Fruit fly (Drosophila melanogaster): Measurements from ENCODE around the gene kuz.

kuz gene

DNA sequence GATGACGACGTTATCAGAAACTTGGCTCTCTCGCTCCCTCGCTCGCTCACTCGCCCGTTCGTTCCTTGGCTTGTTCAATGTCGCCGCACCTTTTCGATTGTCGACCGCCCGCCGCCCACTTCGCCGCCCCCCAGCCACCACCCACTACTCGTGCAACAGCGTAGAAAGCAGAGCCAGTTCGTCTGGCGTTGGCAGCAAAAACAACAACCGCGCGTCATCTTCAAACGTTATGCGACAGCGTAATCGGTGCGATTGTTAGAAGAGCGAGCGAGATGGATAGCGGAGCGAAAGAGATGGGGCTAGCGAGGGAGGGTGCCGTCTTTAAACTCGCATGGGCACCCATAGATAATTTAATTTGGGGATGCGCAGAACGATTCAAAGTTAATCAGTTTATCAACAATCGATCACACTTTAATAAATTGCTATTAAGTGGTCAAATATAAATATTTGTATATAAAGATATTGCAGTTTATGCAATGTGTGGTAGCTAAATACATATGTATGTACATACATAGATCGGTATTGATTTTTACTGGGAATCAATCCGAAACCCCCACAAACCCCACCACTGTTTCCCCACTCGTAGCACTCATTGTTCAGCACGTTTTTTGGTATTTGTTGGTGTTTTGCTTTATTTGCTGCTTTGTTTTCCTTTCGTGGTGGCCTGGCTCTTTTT, 35.5 kb upstream of the kuz start:
- TF ChIP-seq Mio (GFP tag; optimal IDR thresholded peaks at IDR 0.05) = peak; percentile 59
- TF ChIP-seq CG32264 (GFP tag; optimal IDR thresholded peaks at IDR 0.05) = peak; percentile 56
- TF ChIP-seq Jra (GFP tag; optimal IDR thresholded peaks at IDR 0.05) = peak; percentile 68
- TF ChIP-seq rgr (GFP tag; optimal IDR thresholded peaks at IDR 0.05) = peak; percentile 94
- TF ChIP-seq br (GFP tag; optimal IDR thresholded peaks at IDR 0.05) = peak; percentile 91
- TF ChIP-seq sage (GFP tag; optimal IDR thresholded peaks at IDR 0.05) = peak; percentile 32
- peak; percentile 91 for TF ChIP-seq fru (GFP tag; optimal IDR thresholded peaks at IDR 0.05)
- peak; percentile 87 for TF ChIP-seq HLH106 (tag; optimal IDR thresholded peaks at IDR 0.05)
- TF ChIP-seq Hr83 (GFP tag; optimal IDR thresholded peaks at IDR 0.05; ENCODE audit: poor library complexity, severe bottlenecking) = no peak
- peak; percentile 94 for TF ChIP-seq ey (GFP tag; optimal IDR thresholded peaks at IDR 0.05)
- peak; percentile 91 for TF ChIP-seq Sp1 (GFP tag; optimal IDR thresholded peaks at IDR 0.05)
- peak; percentile 31 for TF ChIP-seq GATAd (GFP tag; optimal IDR thresholded peaks at IDR 0.05)
- TF ChIP-seq Myc (optimal IDR thresholded peaks at IDR 0.05) = no peak
- peak; percentile 83 for TF ChIP-seq Hnf4 (GFP tag; optimal IDR thresholded peaks at IDR 0.05)
- peak; percentile 91 for TF ChIP-seq psq (GFP tag; optimal IDR thresholded peaks at IDR 0.05)
- peak; percentile 48 for TF ChIP-seq CG9705 (GFP tag; optimal IDR thresholded peaks at IDR 0.05)
- peak; percentile 94 for TF ChIP-seq OdsH (GFP tag; optimal IDR thresholded peaks at IDR 0.05)
- TF ChIP-seq dsf (GFP tag; optimal IDR thresholded peaks at IDR 0.05; ENCODE audit: borderline replicate concordance) = peak; percentile 19
- TF ChIP-seq Hr78 (GFP tag; optimal IDR thresholded peaks at IDR 0.05) = no peak
- no peak for TF ChIP-seq sv (GFP tag; optimal IDR thresholded peaks at IDR 0.05)
- peak in 1 of 2 experiments; percentile 96 for TF ChIP-seq foxo (GFP tag; optimal IDR thresholded peaks at IDR 0.05)
- TF ChIP-seq jim (GFP tag; optimal IDR thresholded peaks at IDR 0.05) = no peak
- peak; percentile 11 for TF ChIP-seq Rel (GFP tag; optimal IDR thresholded peaks at IDR 0.05)
- TF ChIP-seq Rel (tag; optimal IDR thresholded peaks at IDR 0.05) = peak; percentile 61
- TF ChIP-seq woc (GFP tag; optimal IDR thresholded peaks at IDR 0.05) = peak; percentile 29
- no peak for TF ChIP-seq Abd-B (GFP tag; optimal IDR thresholded peaks at IDR 0.05)
- TF ChIP-seq h (GFP tag; optimal IDR thresholded peaks at IDR 0.05) = peak; percentile 88
- TF ChIP-seq dl (GFP tag; optimal IDR thresholded peaks at IDR 0.05; ENCODE audit: insufficient read depth in 1 of 2, partially characterized antibody in 2 of 2) = peak in 1 of 2 experiments; percentile 55
- peak; percentile 88 for TF ChIP-seq dmrt93B (GFP tag; optimal IDR thresholded peaks at IDR 0.05)
- no peak for TF ChIP-seq Dfd (GFP tag; optimal IDR thresholded peaks at IDR 0.05)
- TF ChIP-seq usp (GFP tag; optimal IDR thresholded peaks at IDR 0.05) = no peak
- TF ChIP-seq Vsx2 (GFP tag; optimal IDR thresholded peaks at IDR 0.05; ENCODE audit: partially characterized antibody) = no peak
- TF ChIP-seq brk (GFP tag; optimal IDR thresholded peaks at IDR 0.05) = peak; percentile 91
- peak; percentile 42 for TF ChIP-seq Dif (GFP tag; optimal IDR thresholded peaks at IDR 0.05; ENCODE audit: partially characterized antibody)
- peak; percentile 83 for TF ChIP-seq tai (GFP tag; optimal IDR thresholded peaks at IDR 0.05)
- peak; percentile 64 for TF ChIP-seq CrebA (GFP tag; optimal IDR thresholded peaks at IDR 0.05; ENCODE audit: borderline replicate concordance)

DNA sequence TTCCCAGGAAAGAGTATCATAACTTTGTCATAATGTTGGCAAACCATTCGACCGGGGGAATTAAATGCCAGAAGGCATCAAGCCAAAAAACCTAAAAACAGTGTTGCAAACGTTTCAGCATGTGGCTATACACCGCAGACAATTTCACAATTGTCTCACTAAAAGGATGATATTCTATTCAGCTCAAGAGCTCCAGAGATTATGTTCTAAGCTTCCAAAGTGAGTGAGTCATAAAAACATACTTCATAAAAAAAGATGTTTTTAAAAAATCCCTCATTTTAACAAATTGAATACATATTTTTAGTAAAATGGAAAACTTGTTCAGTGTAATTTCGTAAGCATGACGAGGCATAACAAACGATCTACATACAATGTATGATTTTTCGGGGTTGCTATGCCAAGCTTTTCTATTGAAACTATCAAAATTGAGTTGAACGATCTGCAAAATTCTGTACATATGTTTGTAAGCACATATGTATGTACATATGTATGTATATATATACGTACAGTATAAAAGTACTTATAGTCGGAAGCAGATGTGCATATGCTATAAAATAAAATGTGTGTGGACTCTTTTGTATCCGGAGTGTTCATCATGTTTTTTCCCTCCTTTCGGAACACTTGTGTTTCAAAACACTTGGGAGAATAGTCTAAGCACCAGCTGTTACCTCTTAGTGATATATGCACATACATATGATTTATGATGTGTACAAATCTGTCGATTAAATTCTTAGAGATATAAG, 34.8 kb upstream of the kuz start:
- no peak for TF ChIP-seq Dif (GFP tag; optimal IDR thresholded peaks at IDR 0.05; ENCODE audit: partially characterized antibody)
- no peak for TF ChIP-seq GATAd (GFP tag; optimal IDR thresholded peaks at IDR 0.05)
- TF ChIP-seq dl (GFP tag; optimal IDR thresholded peaks at IDR 0.05; ENCODE audit: insufficient read depth in 1 of 2, partially characterized antibody in 2 of 2) = no peak
- TF ChIP-seq Dfd (GFP tag; optimal IDR thresholded peaks at IDR 0.05) = peak; percentile 2
- no peak for TF ChIP-seq ey (GFP tag; optimal IDR thresholded peaks at IDR 0.05)
- peak; percentile 29 for TF ChIP-seq woc (GFP tag; optimal IDR thresholded peaks at IDR 0.05)
- TF ChIP-seq sv (GFP tag; optimal IDR thresholded peaks at IDR 0.05) = peak; percentile 75

DNA sequence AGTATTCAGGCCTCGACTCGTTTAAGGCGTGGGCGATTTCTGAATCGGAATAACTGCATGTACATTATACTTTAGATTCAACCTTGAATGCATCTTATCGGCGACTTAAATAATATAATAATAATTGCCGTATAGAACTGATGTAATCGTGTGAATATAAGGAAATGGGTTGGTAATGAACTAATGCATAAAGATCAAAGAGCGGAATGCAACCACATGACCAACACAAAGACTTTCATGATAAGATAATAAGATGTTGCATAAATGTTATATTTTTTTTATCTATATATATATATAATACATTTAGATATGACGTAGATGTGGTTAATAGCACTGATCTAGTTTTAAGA, 34.3 kb upstream of the kuz start:
- TF ChIP-seq Dfd (GFP tag; optimal IDR thresholded peaks at IDR 0.05) (no peak), Vsx2 (GFP tag; optimal IDR thresholded peaks at IDR 0.05; ENCODE audit: partially characterized antibody) (no peak), woc (GFP tag; optimal IDR thresholded peaks at IDR 0.05) (no peak), Abd-B (GFP tag; optimal IDR thresholded peaks at IDR 0.05) (no peak), pan (optimal IDR thresholded peaks at IDR 0.05) (no peak)

Measured in whole organism, wandering third instar larva.